Fruit fly (Drosophila melanogaster) whole organism, wandering third instar larva: Measurements from ENCODE around the gene CG32259.
A peak's percentile ranks its signal among the peaks of the same experiment; 100 is the strongest.

Source experiments
- Abd-B ChIP-seq: fragments of >200 bp; optimal IDR thresholded peaks from 2 replicates; lab custom pipeline; 2017; ENCODE audit warnings: missing biosample characterization, missing genetic modification characterization
- CG32264 ChIP-seq: fragments of 200-800 bp; sonication (Bioruptor generic); optimal IDR thresholded peaks from 2 replicates; lab custom pipeline; 2016; ENCODE audit warnings: missing biosample characterization, missing genetic modification characterization
- CG9705 ChIP-seq: fragments of 200-800 bp; sonication (Bioruptor generic); optimal IDR thresholded peaks from 2 replicates; lab custom pipeline; 2018; ENCODE audit warnings: missing biosample characterization, mild to moderate bottlenecking, missing genetic modification characterization
- CrebA ChIP-seq: fragments of 200-800 bp; sonication (Bioruptor generic); optimal IDR thresholded peaks from 2 replicates; lab custom pipeline; 2016; ENCODE audit warnings: missing biosample characterization, mild to moderate bottlenecking, missing genetic modification characterization, borderline replicate concordance
- Dfd ChIP-seq: fragments of >200 bp; optimal IDR thresholded peaks from 2 replicates; lab custom pipeline; 2017; ENCODE audit warnings: missing biosample characterization, missing genetic modification characterization
- Dif ChIP-seq: fragments of 200-275, 200-300 bp; sonication (Bioruptor generic); optimal IDR thresholded peaks from 2 replicates; lab custom pipeline; 2018; ENCODE audit warnings: missing biosample characterization, missing genetic modification characterization; ENCODE audit not compliant: partially characterized antibody
- GATAd ChIP-seq: sonication (Bioruptor generic); optimal IDR thresholded peaks from 2 replicates; lab custom pipeline; 2016; ENCODE audit warnings: missing biosample characterization, missing genetic modification characterization
- HLH106 ChIP-seq: fragments of 200-800 bp; optimal IDR thresholded peaks from 3 replicates; lab custom pipeline; 2019; ENCODE audit warnings: missing biosample characterization, mild to moderate bottlenecking, missing genetic modification characterization, moderate library complexity
- Hnf4 ChIP-seq: fragments of 200-800 bp; sonication (Bioruptor generic); optimal IDR thresholded peaks from 2 replicates; lab custom pipeline; 2016; ENCODE audit warnings: missing biosample characterization, mild to moderate bottlenecking, missing genetic modification characterization
- Hr78 ChIP-seq: fragments of >200 bp; optimal IDR thresholded peaks from 2 replicates; lab custom pipeline; 2017; ENCODE audit warnings: missing biosample characterization, missing genetic modification characterization
- Hr83 ChIP-seq: fragments of 200-300 bp; sonication (Bioruptor generic); optimal IDR thresholded peaks from 2 replicates; lab custom pipeline; 2016; ENCODE audit warnings: missing biosample characterization, mild to moderate bottlenecking, missing genetic modification characterization, moderate library complexity; ENCODE audit not compliant: poor library complexity, severe bottlenecking
- Jra ChIP-seq: sonication (Bioruptor generic); optimal IDR thresholded peaks from 2 replicates; lab custom pipeline; 2016; ENCODE audit warnings: missing biosample characterization, missing genetic modification characterization
- Mio ChIP-seq: sonication (Bioruptor generic); optimal IDR thresholded peaks from 2 replicates; lab custom pipeline; 2016; ENCODE audit warnings: missing biosample characterization, missing genetic modification characterization
- Myc ChIP-seq: fragments of >200 bp; optimal IDR thresholded peaks from 2 replicates; lab custom pipeline; 2017
- N ChIP-seq: fragments of >200 bp; optimal IDR thresholded peaks from 2 replicates; lab custom pipeline; 2018; ENCODE audit warnings: missing biosample characterization, missing external identifiers, missing genetic modification characterization
- OdsH ChIP-seq: fragments of 200-800 bp; sonication (Bioruptor generic); optimal IDR thresholded peaks from 2 replicates; lab custom pipeline; 2016; ENCODE audit warnings: missing biosample characterization, mild to moderate bottlenecking, missing genetic modification characterization
- Rel ChIP-seq, 2 experiments: fragments of 200-800 bp; sonication (Bioruptor generic) in 1 of 2; optimal IDR thresholded peaks; 2 replicates in 1 of 2; 3 replicates in 1 of 2; lab custom pipeline; 2016 to 2019; ENCODE audit warnings: mild to moderate bottlenecking in 2 of 2, missing biosample characterization in 2 of 2, missing genetic modification characterization in 2 of 2, moderate library complexity in 1 of 2
- Sp1 ChIP-seq: fragments of 200-800 bp; sonication (Bioruptor generic); optimal IDR thresholded peaks from 3 replicates; lab custom pipeline; 2019; ENCODE audit warnings: missing biosample characterization, mild to moderate bottlenecking, missing genetic modification characterization, moderate library complexity
- Vsx2 ChIP-seq: fragments of 200-300, 225-300 bp; sonication (Bioruptor generic); optimal IDR thresholded peaks from 2 replicates; lab custom pipeline; 2018; ENCODE audit warnings: missing biosample characterization, missing genetic modification characterization; ENCODE audit not compliant: partially characterized antibody
- br ChIP-seq: fragments of 200-800 bp; sonication (Bioruptor generic); optimal IDR thresholded peaks from 2 replicates; lab custom pipeline; 2016; ENCODE audit warnings: missing biosample characterization, missing genetic modification characterization
- brk ChIP-seq: fragments of 200-800 bp; sonication (Bioruptor generic); optimal IDR thresholded peaks from 2 replicates; lab custom pipeline; 2016; ENCODE audit warnings: missing biosample characterization, mild to moderate bottlenecking, missing genetic modification characterization
- dl ChIP-seq, 2 experiments: fragments of 175-275, 200-275 bp in 1 of 2; fragments of 200-275 bp in 1 of 2; sonication (Bioruptor generic); optimal IDR thresholded peaks; lab custom pipeline; 2018; ENCODE audit warnings: mild to moderate bottlenecking in 2 of 2, missing biosample characterization in 2 of 2, missing genetic modification characterization in 2 of 2, moderate library complexity in 2 of 2; ENCODE audit not compliant: partially characterized antibody in 2 of 2, insufficient read depth in 1 of 2
- dmrt93B ChIP-seq: fragments of 200-800 bp; sonication (Bioruptor generic); optimal IDR thresholded peaks from 2 replicates; lab custom pipeline; 2018; ENCODE audit warnings: missing biosample characterization, mild to moderate bottlenecking, missing genetic modification characterization
- dsf ChIP-seq: sonication (Bioruptor generic); optimal IDR thresholded peaks from 2 replicates; lab custom pipeline; 2016; ENCODE audit warnings: missing biosample characterization, missing genetic modification characterization, borderline replicate concordance
- ey ChIP-seq: fragments of 200-800 bp; sonication (Bioruptor generic); optimal IDR thresholded peaks from 2 replicates; lab custom pipeline; 2016; ENCODE audit warnings: missing biosample characterization, missing genetic modification characterization
- foxo ChIP-seq, 2 experiments: fragments of 200-800 bp; sonication (Bioruptor generic); optimal IDR thresholded peaks; 2 replicates in 1 of 2; 3 replicates in 1 of 2; lab custom pipeline; 2016 to 2017; ENCODE audit warnings: missing biosample characterization in 2 of 2, missing genetic modification characterization in 2 of 2
- fru ChIP-seq: fragments of 200-800 bp; sonication (Bioruptor generic); optimal IDR thresholded peaks from 3 replicates; lab custom pipeline; 2016; ENCODE audit warnings: missing biosample characterization, mild to moderate bottlenecking, missing genetic modification characterization
- h ChIP-seq: fragments of 200-800 bp; sonication (Bioruptor generic); optimal IDR thresholded peaks from 3 replicates; lab custom pipeline; 2016; ENCODE audit warnings: missing biosample characterization, mild to moderate bottlenecking, missing genetic modification characterization
- jim ChIP-seq: fragments of 175-275, 200-325 bp; sonication (Bioruptor generic); optimal IDR thresholded peaks from 2 replicates; lab custom pipeline; 2016; ENCODE audit warnings: missing biosample characterization, mild to moderate bottlenecking, missing genetic modification characterization
- lola ChIP-seq: fragments of >200 bp; optimal IDR thresholded peaks from 2 replicates; lab custom pipeline; 2017; ENCODE audit warnings: missing biosample characterization, missing genetic modification characterization
- pan ChIP-seq: fragments of >200 bp; optimal IDR thresholded peaks from 2 replicates; lab custom pipeline; 2017
- psq ChIP-seq: fragments of 200-800 bp; sonication (Bioruptor generic); optimal IDR thresholded peaks from 3 replicates; lab custom pipeline; 2017; ENCODE audit warnings: missing biosample characterization, mild to moderate bottlenecking, missing genetic modification characterization, moderate library complexity
- rgr ChIP-seq: fragments of 200-800 bp; sonication (Bioruptor generic); optimal IDR thresholded peaks from 3 replicates; lab custom pipeline; 2016; ENCODE audit warnings: missing biosample characterization, mild to moderate bottlenecking, missing genetic modification characterization
- sage ChIP-seq: fragments of 200-800 bp; sonication (Bioruptor generic); optimal IDR thresholded peaks from 2 replicates; lab custom pipeline; 2016; ENCODE audit warnings: missing biosample characterization, mild to moderate bottlenecking, missing genetic modification characterization
- sv ChIP-seq: fragments of 200-800 bp; sonication (Bioruptor generic); optimal IDR thresholded peaks from 3 replicates; lab custom pipeline; 2016; ENCODE audit warnings: missing biosample characterization, missing genetic modification characterization
- tai ChIP-seq: sonication (Bioruptor generic); optimal IDR thresholded peaks from 2 replicates; lab custom pipeline; 2016; ENCODE audit warnings: missing biosample characterization, missing genetic modification characterization
- usp ChIP-seq: fragments of >200 bp; optimal IDR thresholded peaks from 2 replicates; lab custom pipeline; 2017; ENCODE audit warnings: missing biosample characterization, missing genetic modification characterization
- woc ChIP-seq: sonication (Bioruptor generic); optimal IDR thresholded peaks from 2 replicates; lab custom pipeline; 2016; ENCODE audit warnings: missing biosample characterization, mild to moderate bottlenecking, missing genetic modification characterization

The CG32259 gene

dm6 chr3L:4096546-4096945 lies 27.4 kb downstream of the CG32259 start:
- TF ChIP-seq sv (GFP tag; lab: Kevin White, UChicago) (no peak), ey (GFP tag; lab: Kevin White, UChicago) (no peak), brk (no peak), foxo (GFP tag; optimal IDR thresholded peaks at IDR 0.05; lab: Kevin White, UChicago) (no peak), Abd-B (GFP tag; lab: Kevin White, UChicago) (no peak), CG9705 (GFP tag; lab: Kevin White, UChicago) (no peak)

- TF ChIP-seq CG32264 (GFP tag; lab: Kevin White, UChicago) (no peak), brk (no peak), N (GFP tag; lab: Kevin White, UChicago) (no peak), dl (GFP tag; optimal IDR thresholded peaks at IDR 0.05; lab: Kevin White, UChicago; ENCODE audit: insufficient read depth in 1 of 2, partially characterized antibody in 2 of 2) (no peak), br (GFP tag; lab: Kevin White, UChicago) (no peak), rgr (GFP tag; lab: Kevin White, UChicago) (no peak), dmrt93B (no peak), Rel (GFP tag; optimal IDR thresholded peaks at IDR 0.05; lab: Kevin White, UChicago) (no peak), Rel (tag; optimal IDR thresholded peaks at IDR 0.05; lab: Kevin White, UChicago) (no peak), Jra (GFP tag; lab: Kevin White, UChicago) (no peak), Hr83 (GFP tag; lab: Kevin White, UChicago) (no peak), jim (GFP tag; lab: Kevin White, UChicago) (no peak), Hr78 (GFP tag; lab: Kevin White, UChicago) (no peak), foxo (GFP tag; optimal IDR thresholded peaks at IDR 0.05; lab: Kevin White, UChicago) (no peak), HLH106 (tag; lab: Kevin White, UChicago) (no peak), sv (GFP tag; lab: Kevin White, UChicago) (no peak), ey (GFP tag; lab: Kevin White, UChicago) (no peak)
- TF ChIP-seq, all 38 proteins: peak for 0
These were observed 30.0 kb downstream of the CG32259 start for dm6 chr3L:4099194-4099593.

dm6 chr3L:4102496-4103257 lies 33.5 kb downstream of the CG32259 start, which contains the start of gene CG14995:
CG14995 (minus strand) TSS chr3L:4103256.
- no peak for TF ChIP-seq woc (GFP tag; lab: Kevin White, UChicago)
- TF ChIP-seq usp (GFP tag; lab: Kevin White, UChicago), result no peak
- peak; percentile 31 for TF ChIP-seq Sp1
- no peak for TF ChIP-seq Hr78 (GFP tag; lab: Kevin White, UChicago)
- no peak for TF ChIP-seq Abd-B (GFP tag; lab: Kevin White, UChicago)
- TF ChIP-seq N (GFP tag; lab: Kevin White, UChicago), result no peak
- no peak for TF ChIP-seq CG9705 (GFP tag; lab: Kevin White, UChicago)
- no peak for TF ChIP-seq rgr (GFP tag; lab: Kevin White, UChicago)
- no peak for TF ChIP-seq ey (GFP tag; lab: Kevin White, UChicago)
- no peak for TF ChIP-seq Dfd
- no peak for TF ChIP-seq jim (GFP tag; lab: Kevin White, UChicago)
- TF ChIP-seq dsf (GFP tag; lab: Kevin White, UChicago), result no peak
- no peak for TF ChIP-seq dmrt93B
- TF ChIP-seq Hnf4 (GFP tag; lab: Kevin White, UChicago), result peak; percentile 17
- no peak for TF ChIP-seq Jra (GFP tag; lab: Kevin White, UChicago)
- TF ChIP-seq brk, result peak; percentile 13
- no peak for TF ChIP-seq fru
- TF ChIP-seq br (GFP tag; lab: Kevin White, UChicago), result no peak
- TF ChIP-seq Mio (GFP tag; lab: Kevin White, UChicago), result no peak
- no peak for TF ChIP-seq GATAd (GFP tag; lab: Kevin White, UChicago)
- no peak for TF ChIP-seq Myc (lab: Kevin White, UChicago)
- TF ChIP-seq OdsH, result no peak
- TF ChIP-seq CG32264 (GFP tag; lab: Kevin White, UChicago), result no peak
- TF ChIP-seq sv (GFP tag; lab: Kevin White, UChicago), result no peak
- no peak for TF ChIP-seq lola
- TF ChIP-seq pan, result no peak
- TF ChIP-seq foxo (GFP tag; optimal IDR thresholded peaks at IDR 0.05; lab: Kevin White, UChicago), result no peak
- peak; percentile 21 for TF ChIP-seq Dif (GFP tag; lab: Kevin White, UChicago)
- no peak for TF ChIP-seq Hr83 (GFP tag; lab: Kevin White, UChicago)
- peak; percentile 40 for TF ChIP-seq sage (GFP tag; lab: Kevin White, UChicago)
- no peak for TF ChIP-seq Vsx2 (GFP tag; lab: Kevin White, UChicago)
- no peak for TF ChIP-seq h (GFP tag; lab: Kevin White, UChicago)
- no peak for TF ChIP-seq HLH106 (tag; lab: Kevin White, UChicago)
- TF ChIP-seq Rel (GFP tag; optimal IDR thresholded peaks at IDR 0.05; lab: Kevin White, UChicago), result no peak
- peak; percentile 51 for TF ChIP-seq Rel (tag; optimal IDR thresholded peaks at IDR 0.05; lab: Kevin White, UChicago)
- peak; percentile 88 for TF ChIP-seq psq (GFP tag; lab: Kevin White, UChicago)
- TF ChIP-seq tai, result no peak
- TF ChIP-seq CrebA, result no peak
- no peak for TF ChIP-seq dl (GFP tag; optimal IDR thresholded peaks at IDR 0.05; lab: Kevin White, UChicago; ENCODE audit: insufficient read depth in 1 of 2, partially characterized antibody in 2 of 2)
